Fruit fly (Drosophila melanogaster) whole organism: ENCODE measurements around the gene CG7888.

Source experiments
- CG8478 ChIP-seq: fragments of >200 bp; optimal IDR thresholded peaks from 2 replicates; lab custom pipeline; 2018; ENCODE audit warnings: inconsistent platforms
- Dll ChIP-seq: fragments of >200 bp; optimal IDR thresholded peaks from 2 replicates; lab custom pipeline; 2017
- pan ChIP-seq: fragments of >200 bp; optimal IDR thresholded peaks from 2 replicates; lab custom pipeline; 2017
- psq ChIP-seq: fragments of >200 bp; optimal IDR thresholded peaks from 2 replicates; lab custom pipeline; 2017
- usp ChIP-seq: fragments of >200 bp; optimal IDR thresholded peaks from 2 replicates; lab custom pipeline; 2017; ENCODE audit warnings: missing biosample characterization, missing genetic modification characterization, mixed read lengths

dm6 chr3L:11089805-11090440 is 36.1 kb downstream of the CG7888 start:
- TF ChIP-seq psq (lab: Kevin White, UChicago) (no peak), usp (no peak), CG8478 (lab: Kevin White, UChicago) (no peak), pan (lab: Kevin White, UChicago) (no peak), Dll (no peak)
